Fruit fly (Drosophila melanogaster) whole organism, embryonic: ENCODE results near the gene Mink.

Experiments used
- Asciz ChIP-seq: fragments of 200-800 bp; sonication (Bioruptor generic); optimal IDR thresholded peaks from 2 replicates; lab custom pipeline; 2017; ENCODE audit warnings: missing biosample characterization, mild to moderate bottlenecking, missing genetic modification characterization, missing genetic modification reagents
- Atf3 ChIP-seq: fragments of 200-800 bp; sonication (Bioruptor generic); optimal IDR thresholded peaks from 3 replicates; lab custom pipeline; 2016; ENCODE audit warnings: missing biosample characterization, missing genetic modification characterization
- B-H2 ChIP-seq: fragments of 200-800 bp; sonication (Bioruptor generic); optimal IDR thresholded peaks from 2 replicates; lab custom pipeline; 2018; ENCODE audit warnings: missing biosample characterization, mild to moderate bottlenecking, missing genetic modification characterization
- C15 ChIP-seq: fragments of 200-800 bp; sonication (Bioruptor generic); IDR thresholded peaks from 3 replicates; pipeline ENCODE4 v1.3.6; 2022; ENCODE audit warnings: missing biosample characterization, missing genetic modification characterization
- CG11093 ChIP-seq: fragments of 200-800 bp; sonication (Bioruptor generic); IDR thresholded peaks from 3 replicates; pipeline ENCODE4 v1.3.6; 2022; ENCODE audit warnings: missing biosample characterization, missing genetic modification characterization
- CG1233 ChIP-seq: fragments of 200-800 bp; sonication (Bioruptor generic); optimal IDR thresholded peaks from 4 replicates; lab custom pipeline; 2018; ENCODE audit warnings: missing biosample characterization, mild to moderate bottlenecking, missing genetic modification characterization
- CG12391 ChIP-seq: fragments of 200-800 bp; sonication (Bioruptor generic); optimal IDR thresholded peaks from 3 replicates; lab custom pipeline; 2018; ENCODE audit warnings: missing biosample characterization, mild to moderate bottlenecking, missing genetic modification characterization, moderate library complexity
- CG12744 ChIP-seq: fragments of 200-800 bp; sonication (Bioruptor generic); optimal IDR thresholded peaks from 2 replicates; lab custom pipeline; 2016; ENCODE audit warnings: missing biosample characterization, missing genetic modification characterization
- CG14441 ChIP-seq: fragments of 200-800 bp; sonication (Bioruptor generic); IDR thresholded peaks from 2 replicates; pipeline ENCODE4 v1.3.6; 2022; ENCODE audit warnings: missing biosample characterization, missing genetic modification characterization
- CG14667 ChIP-seq: fragments of 200-800 bp; sonication (Bioruptor generic); IDR thresholded peaks from 2 replicates; pipeline ENCODE4 v1.3.6; 2022; ENCODE audit warnings: missing biosample characterization, missing genetic modification characterization
- CG1647 ChIP-seq: fragments of 200-800 bp; sonication (Bioruptor generic); optimal IDR thresholded peaks from 3 replicates; lab custom pipeline; 2016; ENCODE audit warnings: missing biosample characterization, missing genetic modification characterization
- CG2712 ChIP-seq: fragments of 200-800 bp; optimal IDR thresholded peaks from 3 replicates; lab custom pipeline; 2019; ENCODE audit warnings: missing biosample characterization, mild to moderate bottlenecking, missing genetic modification characterization, moderate library complexity
- CG32532 ChIP-seq: fragments of 200-800 bp; sonication (Bioruptor generic); IDR thresholded peaks from 2 replicates; pipeline ENCODE4 v1.3.6; 2022; ENCODE audit warnings: missing biosample characterization, missing genetic modification characterization
- CG32772 ChIP-seq: fragments of 200-800 bp; sonication (Bioruptor generic); IDR thresholded peaks from 2 replicates; pipeline ENCODE4 v1.3.6; 2022; ENCODE audit warnings: missing biosample characterization, missing genetic modification characterization
- CG33557 ChIP-seq: fragments of 200-800 bp; sonication (Bioruptor generic); optimal IDR thresholded peaks from 2 replicates; lab custom pipeline; 2019; ENCODE audit warnings: missing biosample characterization, mild to moderate bottlenecking, missing genetic modification characterization, moderate library complexity
- CG4424 ChIP-seq: fragments of 200-800 bp; sonication (Bioruptor generic); optimal IDR thresholded peaks from 3 replicates; lab custom pipeline; 2016; ENCODE audit warnings: missing biosample characterization, missing genetic modification characterization
- CG4730 ChIP-seq: fragments of 200-800 bp; sonication (Bioruptor generic); IDR thresholded peaks from 2 replicates; pipeline ENCODE4 v1.3.6; 2022; ENCODE audit warnings: missing biosample characterization, missing genetic modification characterization
- CG5953 ChIP-seq: fragments of 200-800 bp; sonication (Bioruptor generic); IDR thresholded peaks from 2 replicates; pipeline ENCODE4 v1.3.6; 2022; ENCODE audit warnings: missing biosample characterization, missing genetic modification characterization
- CG6683 ChIP-seq: fragments of 200-800 bp; sonication (Bioruptor generic); optimal IDR thresholded peaks from 2 replicates; lab custom pipeline; 2017; ENCODE audit warnings: missing biosample characterization, mild to moderate bottlenecking, missing genetic modification characterization, missing genetic modification reagents
- CG7839 ChIP-seq: fragments of 200-800 bp; sonication (Bioruptor generic); optimal IDR thresholded peaks from 3 replicates; lab custom pipeline; 2018; ENCODE audit warnings: missing biosample characterization, mild to moderate bottlenecking, missing genetic modification characterization, moderate library complexity
- CG8359 ChIP-seq: fragments of 200-800 bp; sonication (Bioruptor generic); optimal IDR thresholded peaks from 2 replicates; lab custom pipeline; 2017; ENCODE audit warnings: missing biosample characterization, mild to moderate bottlenecking, missing genetic modification characterization, borderline replicate concordance
- CG8388 ChIP-seq: fragments of 200-800 bp; sonication (Bioruptor generic); optimal IDR thresholded peaks from 2 replicates; lab custom pipeline; 2019; ENCODE audit warnings: missing biosample characterization, mild to moderate bottlenecking, missing genetic modification characterization, moderate library complexity
- CG9797 ChIP-seq: fragments of 200-800 bp; sonication (Bioruptor generic); optimal IDR thresholded peaks from 3 replicates; lab custom pipeline; 2018; ENCODE audit warnings: missing biosample characterization, mild to moderate bottlenecking, missing genetic modification characterization
- Dip3 ChIP-seq: fragments of 200-800 bp; sonication (Bioruptor generic); optimal IDR thresholded peaks from 3 replicates; lab custom pipeline; 2016; ENCODE audit warnings: missing biosample characterization, missing genetic modification characterization
- Gsc ChIP-seq: fragments of 200-800 bp; sonication (Bioruptor generic); IDR thresholded peaks from 2 replicates; pipeline ENCODE4 v1.3.6; 2022; ENCODE audit warnings: missing biosample characterization, missing genetic modification characterization
- H15 ChIP-seq: fragments of 200-800 bp; sonication (Bioruptor generic); IDR thresholded peaks from 3 replicates; pipeline ENCODE4 v1.3.6; 2022; ENCODE audit warnings: missing biosample characterization, missing genetic modification characterization
- HHEX ChIP-seq: fragments of 200-800 bp; sonication (Bioruptor generic); optimal IDR thresholded peaks from 3 replicates; lab custom pipeline; 2017; ENCODE audit warnings: missing biosample characterization, mild to moderate bottlenecking, missing genetic modification characterization, missing genetic modification reagents
- HLH3B ChIP-seq: fragments of 200-800 bp; sonication (Bioruptor generic); IDR thresholded peaks from 2 replicates; pipeline ENCODE4 v1.3.6; 2022; ENCODE audit warnings: missing biosample characterization, missing genetic modification characterization
- Lhr ChIP-seq: fragments of 200-800 bp; sonication (Bioruptor generic); optimal IDR thresholded peaks from 3 replicates; lab custom pipeline; 2017; ENCODE audit warnings: mild to moderate bottlenecking, missing biosample characterization, missing genetic modification reagents, missing genetic modification characterization
- Nf-YB ChIP-seq: fragments of 200-800 bp; sonication (Bioruptor generic); optimal IDR thresholded peaks from 3 replicates; lab custom pipeline; 2019; ENCODE audit warnings: missing biosample characterization, mild to moderate bottlenecking, missing genetic modification characterization, moderate library complexity
- Ssrp ChIP-seq: fragments of 200-800 bp; sonication (Bioruptor generic); optimal IDR thresholded peaks from 2 replicates; lab custom pipeline; 2018; ENCODE audit warnings: missing biosample characterization, mild to moderate bottlenecking, missing genetic modification characterization, moderate library complexity
- Taf1 ChIP-seq: fragments of 200-800 bp; sonication (Bioruptor generic); IDR thresholded peaks from 2 replicates; pipeline ENCODE4 v1.3.6; 2022; ENCODE audit warnings: missing biosample characterization, missing genetic modification characterization
- ab ChIP-seq: fragments of 200-800 bp; sonication (Bioruptor generic); optimal IDR thresholded peaks from 2 replicates; lab custom pipeline; 2016; ENCODE audit warnings: missing biosample characterization, missing genetic modification characterization
- ash1 ChIP-seq: fragments of 200-800 bp; sonication (Bioruptor generic); optimal IDR thresholded peaks from 2 replicates; lab custom pipeline; 2018; ENCODE audit warnings: missing biosample characterization, mild to moderate bottlenecking, missing genetic modification characterization
- corto ChIP-seq: fragments of 200-800 bp; sonication (Bioruptor generic); optimal IDR thresholded peaks from 2 replicates; lab custom pipeline; 2016; ENCODE audit warnings: missing biosample characterization, mild to moderate bottlenecking, missing genetic modification characterization, moderate library complexity
- crp ChIP-seq, 2 experiments: fragments of 200-800 bp; sonication (Bioruptor generic); optimal IDR thresholded peaks; 2 replicates in 1 of 2; 3 replicates in 1 of 2; lab custom pipeline; 2017; ENCODE audit warnings: missing biosample characterization in 2 of 2, missing genetic modification characterization in 2 of 2, mild to moderate bottlenecking in 1 of 2, moderate library complexity in 1 of 2
- en ChIP-seq: fragments of 200-800 bp; sonication (Bioruptor generic); optimal IDR thresholded peaks from 2 replicates; lab custom pipeline; 2016; ENCODE audit warnings: missing biosample characterization, missing genetic modification characterization
- eyg ChIP-seq: fragments of 200-800 bp; sonication (Bioruptor generic); optimal IDR thresholded peaks from 3 replicates; lab custom pipeline; 2016; ENCODE audit warnings: missing biosample characterization, missing genetic modification characterization
- kni ChIP-seq: fragments of 200-800 bp; sonication (Bioruptor generic); optimal IDR thresholded peaks from 3 replicates; lab custom pipeline; 2017; ENCODE audit warnings: mild to moderate bottlenecking, missing biosample characterization, missing genetic modification reagents, missing genetic modification characterization
- lov ChIP-seq, 2 experiments: fragments of 200-800 bp in 1 of 2; fragments of >200 bp in 1 of 2; sonication (Bioruptor generic) in 1 of 2; IDR thresholded peaks in 1 of 2; optimal IDR thresholded peaks in 1 of 2; 2 replicates in 1 of 2; 3 replicates in 1 of 2; pipeline versions ENCODE4 v1.3.6 to Lab custom; 2017 to 2022; ENCODE audit warnings: missing biosample characterization in 1 of 2, missing genetic modification characterization in 1 of 2
- org-1 ChIP-seq: fragments of 200-800 bp; sonication (Bioruptor generic); optimal IDR thresholded peaks from 2 replicates; lab custom pipeline; 2017; ENCODE audit warnings: missing biosample characterization, missing genetic modification characterization
- pfk ChIP-seq: fragments of 200-800 bp; sonication (Bioruptor generic); optimal IDR thresholded peaks from 2 replicates; lab custom pipeline; 2018; ENCODE audit warnings: missing biosample characterization, mild to moderate bottlenecking, missing genetic modification characterization, moderate library complexity
- pros ChIP-seq: fragments of 200-800 bp; sonication (Bioruptor generic); optimal IDR thresholded peaks from 3 replicates; lab custom pipeline; 2019; ENCODE audit warnings: missing biosample characterization, mild to moderate bottlenecking, missing genetic modification characterization, moderate library complexity
- run ChIP-seq: fragments of 200-800 bp; sonication (Bioruptor generic); optimal IDR thresholded peaks from 3 replicates; lab custom pipeline; 2018; ENCODE audit warnings: missing biosample characterization, mild to moderate bottlenecking, missing genetic modification characterization
- shn ChIP-seq: fragments of 200-800 bp; sonication (Bioruptor generic); optimal IDR thresholded peaks from 3 replicates; lab custom pipeline; 2016; ENCODE audit warnings: missing biosample characterization, missing genetic modification characterization
- so ChIP-seq: fragments of 200-800 bp; sonication (Bioruptor generic); IDR thresholded peaks from 3 replicates; pipeline ENCODE4 v1.3.6; 2022; ENCODE audit warnings: missing biosample characterization, missing genetic modification characterization
- tin ChIP-seq: fragments of 200-800 bp; sonication (Bioruptor generic); optimal IDR thresholded peaks from 3 replicates; lab custom pipeline; 2016; ENCODE audit warnings: missing biosample characterization, missing genetic modification characterization
- unpg ChIP-seq: fragments of 200-800 bp; sonication (Bioruptor generic); optimal IDR thresholded peaks from 3 replicates; lab custom pipeline; 2018; ENCODE audit warnings: missing biosample characterization, mild to moderate bottlenecking, missing genetic modification characterization, moderate library complexity
- zfh1 ChIP-seq: fragments of 200-800 bp; sonication (Bioruptor generic); IDR thresholded peaks from 3 replicates; pipeline ENCODE4 v1.3.6; 2022; ENCODE audit warnings: missing biosample characterization, missing genetic modification characterization

The Mink gene

dm6 chr3R:24962470-24962869 is 40.2 kb downstream of the Mink start (continued):
- peak; percentile 67; the same call in 2 of the 3 replicates for TF ChIP-seq zfh1 (GFP tag; lab: Robert Waterston, UW)
- peak; percentile 37 for TF ChIP-seq Atf3 (GFP tag; lab: Kevin White, UChicago)
- peak; percentile 33 for TF ChIP-seq en (GFP tag; lab: Kevin White, UChicago)
- peak; percentile 61 for TF ChIP-seq tin (GFP tag; lab: Kevin White, UChicago)
- TF ChIP-seq CG1647, result peak; percentile 31
- TF ChIP-seq CG12391 (tag; lab: Kevin White, UChicago), result peak; percentile 52
- peak; percentile 87 for TF ChIP-seq CG14441 (GFP tag; lab: Robert Waterston, UW)
- peak; percentile 51; the same call in 1 of the 2 replicates for TF ChIP-seq CG5953 (GFP tag; lab: Robert Waterston, UW)
- peak; percentile 45 for TF ChIP-seq CG8388 (GFP tag; lab: Kevin White, UChicago)
- TF ChIP-seq CG11093 (GFP tag; lab: Robert Waterston, UW), result peak; percentile 54; the same call in 1 of the 3 replicates
- TF ChIP-seq so (GFP tag; lab: Robert Waterston, UW), result peak; percentile 67; the same call in 2 of the 3 replicates
- TF ChIP-seq CG7839, result peak; percentile 79
- no peak for TF ChIP-seq CG33557 (GFP tag; lab: Kevin White, UChicago)
- peak; percentile 56 for TF ChIP-seq Asciz
- TF ChIP-seq CG14667 (GFP tag; lab: Robert Waterston, UW), result peak; percentile 53
- peak; percentile 49 for TF ChIP-seq run (tag; lab: Kevin White, UChicago)
- no peak for TF ChIP-seq CG9797 (GFP tag; lab: Kevin White, UChicago)
- 0 out of 3 replicates have a peak, but pooled peaks have one; percentile 35 for TF ChIP-seq C15 (GFP tag; lab: Robert Waterston, UW)
- peak; percentile 67 for TF ChIP-seq CG32772
- TF ChIP-seq HHEX (GFP tag; lab: Kevin White, UChicago), result peak; percentile 60
- TF ChIP-seq HLH3B (GFP tag; lab: Robert Waterston, UW), result peak; percentile 67; the same call in 1 of the 2 replicates
- 0 out of 2 replicates have a peak, but pooled peaks have one; percentile 22 for TF ChIP-seq Taf1 (GFP tag; lab: Robert Waterston, UW)
- peak in 1 of 2 experiments; percentile 8 for TF ChIP-seq crp (GFP tag; optimal IDR thresholded peaks at IDR 0.05; lab: Kevin White, UChicago)
- TF ChIP-seq Nf-YB (GFP tag; lab: Kevin White, UChicago), result no peak
- no peak for TF ChIP-seq lov (optimal IDR thresholded peaks at IDR 0.05; lab: Kevin White, UChicago)
- TF ChIP-seq lov (GFP tag; IDR thresholded peaks at IDR 0.05; lab: Robert Waterston, UW), result 0 out of 3 replicates have a peak, but pooled peaks have one; percentile 42
- TF ChIP-seq Ssrp (tag; lab: Kevin White, UChicago), result peak; percentile 50
- TF ChIP-seq CG2712 (tag; lab: Kevin White, UChicago), result peak; percentile 49
- TF ChIP-seq kni (GFP tag; lab: Kevin White, UChicago), result no peak
- TF ChIP-seq eyg (GFP tag; lab: Kevin White, UChicago), result peak; percentile 34
- TF ChIP-seq pros (GFP tag; lab: Kevin White, UChicago), result no peak
- TF ChIP-seq org-1 (GFP tag; lab: Kevin White, UChicago), result peak; percentile 46
- TF ChIP-seq CG12744 (GFP tag; lab: Kevin White, UChicago), result peak; percentile 28
- no peak for TF ChIP-seq pfk
- peak; percentile 75 for TF ChIP-seq Dip3 (GFP tag; lab: Kevin White, UChicago)
- peak; percentile 77 for TF ChIP-seq unpg (GFP tag; lab: Kevin White, UChicago)
- no peak for TF ChIP-seq corto (GFP tag; lab: Kevin White, UChicago)
- TF ChIP-seq CG4424 (GFP tag; lab: Kevin White, UChicago), result peak; percentile 57
- no peak for TF ChIP-seq B-H2
- peak; percentile 70; the same call in 1 of the 3 replicates for TF ChIP-seq H15 (GFP tag; lab: Robert Waterston, UW)
- no peak for TF ChIP-seq CG6683 (GFP tag; lab: Kevin White, UChicago)
- peak; percentile 1 for TF ChIP-seq CG8359 (GFP tag; lab: Kevin White, UChicago)
- peak; percentile 77 for TF ChIP-seq CG32532 (GFP tag; lab: Robert Waterston, UW)
- peak; percentile 51 for TF ChIP-seq ab (GFP tag; lab: Kevin White, UChicago)
- no peak for TF ChIP-seq ash1 (GFP tag; lab: Kevin White, UChicago)
- peak; percentile 72 for TF ChIP-seq CG4730 (GFP tag; lab: Robert Waterston, UW)
- no peak for TF ChIP-seq CG1233 (GFP tag; lab: Kevin White, UChicago)
- TF ChIP-seq shn (GFP tag; lab: Kevin White, UChicago), result peak; percentile 14
- 0 out of 2 replicates have a peak, but pooled peaks have one; percentile 19 for TF ChIP-seq Gsc
- TF ChIP-seq Lhr, result no peak
